Fruit fly (Drosophila melanogaster): ENCODE data around the gene Spag1.

dm6 chr3R:26978241-26978640, 30.6 kb downstream of the Spag1 start, which contains the start of the genes CG14253 and CG46313:
- TF ChIP-seq CTCF (optimal IDR thresholded peaks at IDR 0.05) = no peak
- TF ChIP-seq CG8478 (optimal IDR thresholded peaks at IDR 0.05) = no peak

Data from S2 (cell line).